Worm (Caenorhabditis elegans) whole organism, mixed stage, embryonic: ENCODE data around the gene clec-203.

Experiments
- M03D4.4 ChIP-seq: sonication (generic microtip); optimal IDR thresholded peaks from 2 replicates; lab custom pipeline; 2017; ENCODE audit warnings: mild to moderate bottlenecking, missing genetic modification characterization, missing compliant biosample characterization
- bed-3 ChIP-seq: fragments of 200-800 bp; sonication (Bioruptor generic); optimal IDR thresholded peaks from 3 replicates; lab custom pipeline; 2018; ENCODE audit warnings: mild to moderate bottlenecking, missing genetic modification characterization, moderate library complexity, missing compliant biosample characterization
- blmp-1 ChIP-seq: fragments of 150-350 bp; optimal IDR thresholded peaks from 2 replicates; lab custom pipeline; 2014; ENCODE audit warnings: missing biosample characterization, missing genetic modification characterization
- ceh-43 ChIP-seq: fragments of 200-800 bp; sonication (Bioruptor generic); optimal IDR thresholded peaks from 2 replicates; lab custom pipeline; 2018; ENCODE audit warnings: mild to moderate bottlenecking, missing genetic modification characterization, moderate library complexity, missing compliant biosample characterization
- ceh-83 ChIP-seq: fragments of 200-800 bp; sonication (Bioruptor generic); optimal IDR thresholded peaks from 2 replicates; lab custom pipeline; 2018; ENCODE audit warnings: mild to moderate bottlenecking, missing genetic modification characterization, missing compliant biosample characterization
- ces-1 ChIP-seq: fragments of 150-350 bp; optimal IDR thresholded peaks from 2 replicates; lab custom pipeline; 2014; ENCODE audit warnings: missing biosample characterization, missing genetic modification reagents, missing genetic modification characterization
- cnd-1 ChIP-seq: fragments of 200-800 bp; sonication (Bioruptor generic); optimal IDR thresholded peaks from 2 replicates; lab custom pipeline; 2018; ENCODE audit warnings: mild to moderate bottlenecking, missing genetic modification characterization, missing compliant biosample characterization
- drap-1 ChIP-seq: fragments of 200-800 bp; sonication (Bioruptor generic); optimal IDR thresholded peaks from 3 replicates; lab custom pipeline; 2018; ENCODE audit warnings: mild to moderate bottlenecking, missing genetic modification characterization, missing compliant biosample characterization
- elt-1 ChIP-seq: sonication (generic microtip); optimal IDR thresholded peaks from 2 replicates; lab custom pipeline; 2017; ENCODE audit warnings: missing genetic modification characterization, mild to moderate bottlenecking, missing compliant biosample characterization, antibody characterized with exemption, moderate library complexity, borderline replicate concordance; ENCODE audit not compliant: insufficient read depth
- ham-2 ChIP-seq: fragments of 200-800 bp; sonication (Bioruptor generic); optimal IDR thresholded peaks from 2 replicates; lab custom pipeline; 2018; ENCODE audit warnings: mild to moderate bottlenecking, missing genetic modification characterization, missing compliant biosample characterization
- hlh-1 ChIP-seq: fragments of 150-350 bp; optimal IDR thresholded peaks from 2 replicates; lab custom pipeline; 2014; ENCODE audit warnings: missing biosample characterization, missing genetic modification reagents, missing genetic modification characterization
- lin-13 ChIP-seq: fragments of 150-350 bp; optimal IDR thresholded peaks from 2 replicates; lab custom pipeline; 2014; ENCODE audit warnings: missing biosample characterization, missing genetic modification characterization
- lin-32 ChIP-seq: fragments of 200-800 bp; sonication (Bioruptor generic); optimal IDR thresholded peaks from 2 replicates; lab custom pipeline; 2018; ENCODE audit warnings: mild to moderate bottlenecking, missing genetic modification characterization, missing compliant biosample characterization
- lsy-2 ChIP-seq: fragments of 150-350 bp; optimal IDR thresholded peaks from 2 replicates; lab custom pipeline; 2014; ENCODE audit warnings: missing biosample characterization, missing genetic modification characterization
- mab-5 ChIP-seq: fragments of 150-350 bp; optimal IDR thresholded peaks from 2 replicates; lab custom pipeline; 2014; ENCODE audit warnings: missing biosample characterization, missing genetic modification characterization
- mep-1 ChIP-seq: fragments of 150-350 bp; optimal IDR thresholded peaks from 2 replicates; lab custom pipeline; 2017; ENCODE audit warnings: missing biosample characterization, missing genetic modification reagents, missing genetic modification characterization, inconsistent platforms
- mls-2 ChIP-seq: sonication (generic microtip); optimal IDR thresholded peaks from 2 replicates; lab custom pipeline; 2016; ENCODE audit warnings: mild to moderate bottlenecking, missing genetic modification characterization, moderate library complexity, missing compliant biosample characterization
- nhr-12 ChIP-seq: fragments of 150-350 bp; optimal IDR thresholded peaks from 2 replicates; lab custom pipeline; 2014; ENCODE audit warnings: missing biosample characterization, missing genetic modification characterization
- nhr-2 ChIP-seq: fragments of 150-350 bp; optimal IDR thresholded peaks from 2 replicates; lab custom pipeline; 2014; ENCODE audit warnings: missing biosample characterization, missing genetic modification characterization
- nhr-237 ChIP-seq: fragments of 150-350 bp; optimal IDR thresholded peaks from 2 replicates; lab custom pipeline; 2014; ENCODE audit warnings: missing biosample characterization, missing genetic modification characterization
- nhr-28 ChIP-seq: fragments of 150-350 bp; optimal IDR thresholded peaks from 2 replicates; lab custom pipeline; 2014; ENCODE audit warnings: missing biosample characterization, missing genetic modification characterization
- nhr-76 ChIP-seq: sonication (generic microtip); optimal IDR thresholded peaks from 2 replicates; lab custom pipeline; 2017; ENCODE audit warnings: missing biosample characterization, missing genetic modification characterization
- sem-2 ChIP-seq: fragments of 200-800 bp; sonication (Bioruptor generic); optimal IDR thresholded peaks from 2 replicates; lab custom pipeline; 2018; ENCODE audit warnings: mild to moderate bottlenecking, missing genetic modification characterization, missing compliant biosample characterization
- snpc-4 ChIP-seq: fragments of 150-350 bp; optimal IDR thresholded peaks from 2 replicates; lab custom pipeline; 2014; ENCODE audit warnings: missing biosample characterization, missing genetic modification characterization
- sptf-1 ChIP-seq: sonication (generic microtip); optimal IDR thresholded peaks from 2 replicates; lab custom pipeline; 2017; ENCODE audit warnings: mild to moderate bottlenecking, missing genetic modification characterization, moderate library complexity, missing compliant biosample characterization
- tbx-8 ChIP-seq: fragments of 200-800 bp; sonication (Bioruptor generic); optimal IDR thresholded peaks from 2 replicates; lab custom pipeline; 2018; ENCODE audit warnings: mild to moderate bottlenecking, missing genetic modification characterization, moderate library complexity, missing compliant biosample characterization
- unc-120 ChIP-seq: sonication (generic microtip); optimal IDR thresholded peaks from 2 replicates; lab custom pipeline; 2017; ENCODE audit warnings: missing genetic modification characterization, missing compliant biosample characterization; ENCODE audit not compliant: poor library complexity, severe bottlenecking
- unc-39 ChIP-seq: fragments of 150-350 bp; optimal IDR thresholded peaks from 2 replicates; lab custom pipeline; 2014; ENCODE audit warnings: missing biosample characterization, missing genetic modification characterization
- unc-62 ChIP-seq: fragments of 150-350 bp; optimal IDR thresholded peaks from 2 replicates; lab custom pipeline; 2014; ENCODE audit warnings: missing biosample characterization, missing genetic modification reagents, missing genetic modification characterization
- zip-8 ChIP-seq: fragments of 150-350 bp; optimal IDR thresholded peaks from 2 replicates; lab custom pipeline; 2014; ENCODE audit warnings: missing biosample characterization, missing genetic modification characterization

clec-203 gene

ce11 chrV:1087983-1088382, at the start of gene clec-203:
clec-203 (plus strand) TSS chrV:1088283.
- TF ChIP-seq mls-2 (tag; lab: Kevin White, UChicago), result no peak
- TF ChIP-seq lsy-2 (tag; lab: Kevin White, UChicago), result no peak
- no peak for TF ChIP-seq sem-2 (GFP tag; lab: Kevin White, UChicago)
- TF ChIP-seq unc-120 (tag; lab: Kevin White, UChicago), result no peak
- no peak for TF ChIP-seq mab-5 (tag; lab: Kevin White, UChicago)
- TF ChIP-seq bed-3 (GFP tag; lab: Kevin White, UChicago), result no peak
- no peak for TF ChIP-seq lin-32 (GFP tag; lab: Kevin White, UChicago)
- TF ChIP-seq nhr-2 (tag; lab: Kevin White, UChicago), result no peak
- TF ChIP-seq nhr-12 (tag; lab: Kevin White, UChicago), result no peak
- TF ChIP-seq ceh-83 (GFP tag; lab: Kevin White, UChicago), result no peak
- no peak for TF ChIP-seq unc-39 (tag; lab: Kevin White, UChicago)
- no peak for TF ChIP-seq unc-62 (GFP tag; lab: Kevin White, UChicago)
- TF ChIP-seq M03D4.4 (tag; lab: Kevin White, UChicago), result no peak
- TF ChIP-seq nhr-28 (tag; lab: Kevin White, UChicago), result no peak
- TF ChIP-seq, all 35 proteins: peak for 0

DNA sequence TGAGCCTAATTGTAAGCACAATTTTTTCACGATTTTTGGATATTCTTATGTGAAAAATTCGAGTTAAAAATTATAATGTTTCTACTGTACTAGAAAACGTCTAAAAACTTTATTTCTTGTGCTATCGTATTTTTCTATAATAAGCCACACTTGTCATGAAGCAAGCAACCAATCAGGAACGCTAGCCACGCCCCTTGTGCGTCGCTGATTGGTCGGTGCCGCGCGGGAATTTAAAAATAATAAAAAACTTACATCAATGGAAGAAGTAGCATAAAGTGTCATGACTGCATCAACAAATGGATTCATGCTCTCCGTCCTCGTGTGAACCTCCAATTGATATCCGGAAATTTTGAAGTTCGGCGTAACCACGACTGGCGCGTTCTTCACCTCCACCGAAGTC, 40.8 kb upstream of the clec-203 start:
- TF ChIP-seq tbx-8 (GFP tag; lab: Kevin White, UChicago) (no peak), nhr-237 (no peak), elt-1 (tag; lab: Kevin White, UChicago) (no peak), mab-5 (tag; lab: Kevin White, UChicago) (no peak)

ce11 chrV:1048482-1048881, 39.6 kb upstream of the clec-203 start, which contains the start of gene nra-4:
nra-4 (minus strand) TSS chrV:1048582.
- TF ChIP-seq ham-2 (GFP tag; lab: Kevin White, UChicago) (no peak), sptf-1 (no peak), cnd-1 (tag; lab: Kevin White, UChicago) (no peak), mep-1 (tag; lab: Kevin White, UChicago) (no peak), drap-1 (no peak), M03D4.4 (tag; lab: Kevin White, UChicago) (no peak), elt-1 (tag; lab: Kevin White, UChicago) (no peak), lsy-2 (tag; lab: Kevin White, UChicago) (no peak), mab-5 (tag; lab: Kevin White, UChicago) (no peak), unc-62 (GFP tag; lab: Kevin White, UChicago) (no peak), lin-32 (GFP tag; lab: Kevin White, UChicago) (no peak), sem-2 (GFP tag; lab: Kevin White, UChicago) (no peak), blmp-1 (tag; lab: Kevin White, UChicago) (no peak), unc-39 (tag; lab: Kevin White, UChicago) (no peak), bed-3 (GFP tag; lab: Kevin White, UChicago) (no peak), ces-1 (GFP tag; lab: Kevin White, UChicago) (no peak), hlh-1 (tag; lab: Kevin White, UChicago) (no peak)

- TF ChIP-seq lsy-2 (tag; lab: Kevin White, UChicago) (peak; percentile 1), snpc-4 (tag; lab: Kevin White, UChicago) (no peak), mls-2 (tag; lab: Kevin White, UChicago) (no peak), unc-120 (tag; lab: Kevin White, UChicago) (peak; percentile 42), sem-2 (GFP tag; lab: Kevin White, UChicago) (no peak), lin-13 (tag; lab: Kevin White, UChicago) (no peak), tbx-8 (GFP tag; lab: Kevin White, UChicago) (no peak), nhr-76 (tag; lab: Kevin White, UChicago) (no peak)
These were observed 38.7 kb upstream of the clec-203 start for ce11 chrV:1049334-1049733.

DNA sequence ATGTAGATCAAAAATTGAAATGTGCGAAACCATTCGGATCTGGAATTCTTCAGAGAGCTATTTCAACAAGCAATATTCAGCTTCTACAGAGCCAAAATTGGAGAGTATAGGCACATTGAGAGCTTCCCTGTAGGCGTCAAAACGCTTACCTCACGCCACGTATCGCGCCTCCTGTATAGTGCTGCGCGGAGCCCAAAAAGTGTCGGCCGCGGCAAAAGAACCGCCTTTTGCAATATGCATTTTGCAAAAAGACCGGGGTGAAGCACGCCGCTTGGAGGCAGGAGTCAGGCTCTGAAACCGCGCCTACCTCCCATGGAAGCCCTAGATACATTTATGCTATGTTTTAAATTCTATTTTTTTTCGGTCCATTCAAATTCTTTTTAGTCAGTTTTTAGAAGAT, 36.4 kb upstream of the clec-203 start:
- no peak for TF ChIP-seq zip-8 (tag; lab: Kevin White, UChicago)
- TF ChIP-seq sem-2 (GFP tag; lab: Kevin White, UChicago), result no peak
- no peak for TF ChIP-seq lsy-2 (tag; lab: Kevin White, UChicago)
- no peak for TF ChIP-seq cnd-1 (tag; lab: Kevin White, UChicago)
- no peak for TF ChIP-seq unc-120 (tag; lab: Kevin White, UChicago)
- no peak for TF ChIP-seq bed-3 (GFP tag; lab: Kevin White, UChicago)
- TF ChIP-seq nhr-12 (tag; lab: Kevin White, UChicago), result no peak
- no peak for TF ChIP-seq nhr-28 (tag; lab: Kevin White, UChicago)
- no peak for TF ChIP-seq elt-1 (tag; lab: Kevin White, UChicago)
- no peak for TF ChIP-seq unc-62 (GFP tag; lab: Kevin White, UChicago)
- no peak for TF ChIP-seq lin-32 (GFP tag; lab: Kevin White, UChicago)
- TF ChIP-seq snpc-4 (tag; lab: Kevin White, UChicago), result no peak
- TF ChIP-seq nhr-76 (tag; lab: Kevin White, UChicago), result no peak
- no peak for TF ChIP-seq ceh-43
- no peak for TF ChIP-seq ham-2 (GFP tag; lab: Kevin White, UChicago)
- no peak for TF ChIP-seq mls-2 (tag; lab: Kevin White, UChicago)
- no peak for TF ChIP-seq drap-1
